Worm (Caenorhabditis elegans): ENCODE measurements around the gene lin-52.

The lin-52 gene

ce11 chrIII:9798478-9799157, 25.9 kb downstream of the lin-52 start, which contains the start of gene ZK632.2:
Gene ZK632.2, plus strand, starts transcription at chrIII:9799107.
- TF ChIP-seq klf-2 (GFP tag; conservative IDR thresholded peaks at IDR 0.05) (no peak), ref-1 (GFP tag; conservative IDR thresholded peaks at IDR 0.05) (no peak), tab-1 (GFP tag; IDR thresholded peaks at IDR 0.05) (no peak), ztf-29 (GFP tag; IDR thresholded peaks at IDR 0.05) (no peak), T22C8.4 (GFP tag; IDR thresholded peaks at IDR 0.05) (no peak), med-1 (GFP tag; optimal IDR thresholded peaks at IDR 0.05; ENCODE audit: insufficient read depth) (no peak), cog-1 (tag; optimal IDR thresholded peaks at IDR 0.05) (no peak), flt-1 (GFP tag; IDR thresholded peaks at IDR 0.05) (no peak), ztf-23 (GFP tag; IDR thresholded peaks at IDR 0.05) (no peak)

DNA sequence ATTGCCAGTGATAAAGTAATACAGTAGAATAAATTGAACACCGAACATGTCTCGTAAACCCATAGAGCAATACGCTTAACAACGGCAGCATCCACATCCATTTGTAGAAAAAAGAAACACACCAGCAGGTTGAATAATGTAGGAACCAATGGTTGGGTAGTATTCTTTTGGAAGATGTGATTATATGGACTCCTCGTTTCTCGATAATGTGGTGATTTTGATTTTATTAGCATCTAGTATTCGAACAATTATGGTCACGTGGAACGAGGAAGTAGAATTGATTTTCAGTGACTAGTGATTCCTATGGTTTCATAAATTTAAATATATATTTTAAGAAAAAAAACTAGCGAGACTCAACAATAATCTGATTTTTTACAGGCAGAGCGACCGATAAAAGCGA, 28.1 kb downstream of the lin-52 start, which contains the start of gene srxa-10:
TSS of gene srxa-10 (minus strand) at position 101 of the 400 bp plus-strand sequence.
- TF ChIP-seq ztf-29 (GFP tag; IDR thresholded peaks at IDR 0.05) = no peak
- TF ChIP-seq cog-1 (tag; optimal IDR thresholded peaks at IDR 0.05) = no peak

DNA sequence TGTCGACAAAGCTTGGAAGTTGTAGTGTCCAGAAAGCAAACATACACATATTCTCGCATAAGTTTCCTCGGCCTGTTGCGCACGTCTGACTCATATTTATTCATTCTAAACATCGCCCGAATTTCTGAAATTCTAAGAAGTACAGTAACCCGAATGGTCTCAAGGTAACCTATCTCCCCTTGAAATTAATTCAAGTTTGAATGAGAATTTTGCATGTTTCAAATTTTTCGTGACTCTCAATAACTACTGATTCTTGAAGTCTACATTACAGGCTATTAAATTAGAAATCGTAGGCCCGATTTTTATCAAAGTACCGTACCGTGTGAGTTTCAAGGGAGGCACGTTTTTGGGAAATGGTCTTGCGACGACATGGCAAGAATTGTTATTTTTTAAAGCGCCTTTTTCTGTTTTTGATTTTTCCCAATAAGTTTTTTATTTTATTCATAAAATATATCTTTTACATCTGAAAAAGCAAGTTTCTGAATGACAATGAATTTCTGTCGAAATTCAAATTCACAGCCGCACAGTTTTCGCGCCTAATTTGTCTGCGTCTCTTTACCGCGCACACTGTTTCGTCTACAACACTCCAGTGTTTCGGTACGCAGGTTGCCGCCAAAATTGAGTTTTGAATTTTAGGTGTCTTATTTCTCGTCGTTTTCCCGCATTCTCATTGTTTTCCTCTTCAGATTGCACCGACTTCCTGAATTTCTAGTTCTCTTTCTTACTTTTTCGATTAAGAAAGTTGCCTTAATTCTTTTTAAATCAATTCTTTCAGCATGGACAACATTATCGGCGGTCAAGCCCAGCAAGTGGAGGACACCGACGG, 30.7 kb downstream of the lin-52 start, which contains the start of the genes R10E11.9 and mcm-6:
TSS of gene R10E11.9 (minus strand) at position 51 of the 826 bp plus-strand sequence.
TSS of gene mcm-6 (plus strand) at position 776 of the 826 bp plus-strand sequence.
- TF ChIP-seq flt-1 (GFP tag; IDR thresholded peaks at IDR 0.05) = no peak
- TF ChIP-seq ztf-23 (GFP tag; IDR thresholded peaks at IDR 0.05) = no peak
- no peak for TF ChIP-seq ztf-29 (GFP tag; IDR thresholded peaks at IDR 0.05)
- no peak for TF ChIP-seq ref-1 (GFP tag; conservative IDR thresholded peaks at IDR 0.05)

DNA sequence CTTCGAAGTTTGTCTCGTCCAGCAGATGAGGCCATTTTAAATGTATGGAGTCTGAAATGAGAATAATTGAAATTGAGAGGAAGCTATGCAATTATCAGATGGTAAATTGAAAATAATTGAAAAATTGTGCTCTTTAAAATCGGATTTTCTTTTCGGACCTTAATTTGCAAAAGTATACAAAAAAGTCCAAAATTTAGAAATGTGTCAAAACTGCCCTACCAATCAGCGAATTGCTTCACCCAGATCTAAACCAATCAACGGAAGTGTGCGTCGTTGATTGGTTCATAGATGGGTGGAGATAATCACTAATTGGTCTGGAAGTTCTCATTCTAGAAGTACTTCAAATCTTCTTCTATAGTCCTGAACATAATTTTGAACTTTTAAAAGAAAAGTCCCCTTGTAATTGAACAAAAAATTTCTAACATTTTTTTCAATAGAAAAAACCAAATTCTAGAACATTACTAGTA, 34.9 kb downstream of the lin-52 start, which contains the start of gene R10E11.5:
TSS of gene R10E11.5 (minus strand) at position 51 of the 467 bp plus-strand sequence.
- no peak for TF ChIP-seq med-1 (GFP tag; optimal IDR thresholded peaks at IDR 0.05; ENCODE audit: insufficient read depth)
- TF ChIP-seq T22C8.4 (GFP tag; IDR thresholded peaks at IDR 0.05) = no peak
- TF ChIP-seq cog-1 (tag; optimal IDR thresholded peaks at IDR 0.05) = no peak
- TF ChIP-seq ref-1 (GFP tag; conservative IDR thresholded peaks at IDR 0.05) = no peak
- no peak for TF ChIP-seq tab-1 (GFP tag; IDR thresholded peaks at IDR 0.05)
- TF ChIP-seq ztf-23 (GFP tag; IDR thresholded peaks at IDR 0.05) = no peak

ce11 chrIII:9789083-9789482, 35.5 kb downstream of the lin-52 start:
- TF ChIP-seq flt-1 (GFP tag; IDR thresholded peaks at IDR 0.05) = no peak
- TF ChIP-seq med-1 (GFP tag; optimal IDR thresholded peaks at IDR 0.05; ENCODE audit: insufficient read depth) = no peak
- no peak for TF ChIP-seq tab-1 (GFP tag; IDR thresholded peaks at IDR 0.05)
- no peak for TF ChIP-seq klf-2 (GFP tag; conservative IDR thresholded peaks at IDR 0.05)
- TF ChIP-seq cog-1 (tag; optimal IDR thresholded peaks at IDR 0.05) = no peak
- no peak for TF ChIP-seq ztf-23 (GFP tag; IDR thresholded peaks at IDR 0.05)
- no peak for TF ChIP-seq ztf-29 (GFP tag; IDR thresholded peaks at IDR 0.05)
- no peak for TF ChIP-seq ref-1 (GFP tag; conservative IDR thresholded peaks at IDR 0.05)
- TF ChIP-seq T22C8.4 (GFP tag; IDR thresholded peaks at IDR 0.05) = no peak

ce11 chrIII:9786776-9787175, 37.8 kb downstream of the lin-52 start:
- no peak for TF ChIP-seq cog-1 (tag; optimal IDR thresholded peaks at IDR 0.05)
- TF ChIP-seq klf-2 (GFP tag; conservative IDR thresholded peaks at IDR 0.05) = no peak
- TF ChIP-seq med-1 (GFP tag; optimal IDR thresholded peaks at IDR 0.05; ENCODE audit: insufficient read depth) = no peak
- no peak for TF ChIP-seq flt-1 (GFP tag; IDR thresholded peaks at IDR 0.05)
- TF ChIP-seq T22C8.4 (GFP tag; IDR thresholded peaks at IDR 0.05) = no peak
- no peak for TF ChIP-seq tab-1 (GFP tag; IDR thresholded peaks at IDR 0.05)
- TF ChIP-seq ref-1 (GFP tag; conservative IDR thresholded peaks at IDR 0.05) = no peak
- no peak for TF ChIP-seq ztf-29 (GFP tag; IDR thresholded peaks at IDR 0.05)
- no peak for TF ChIP-seq ztf-23 (GFP tag; IDR thresholded peaks at IDR 0.05)

ce11 chrIII:9783133-9783590, 41.4 kb downstream of the lin-52 start:
- TF ChIP-seq klf-2 (GFP tag; conservative IDR thresholded peaks at IDR 0.05) = no peak
- no peak for TF ChIP-seq ref-1 (GFP tag; conservative IDR thresholded peaks at IDR 0.05)
- TF ChIP-seq flt-1 (GFP tag; IDR thresholded peaks at IDR 0.05) = no peak
- TF ChIP-seq T22C8.4 (GFP tag; IDR thresholded peaks at IDR 0.05) = no peak
- no peak for TF ChIP-seq ztf-29 (GFP tag; IDR thresholded peaks at IDR 0.05)
- TF ChIP-seq ztf-23 (GFP tag; IDR thresholded peaks at IDR 0.05) = no peak
- TF ChIP-seq tab-1 (GFP tag; IDR thresholded peaks at IDR 0.05) = no peak
- TF ChIP-seq med-1 (GFP tag; optimal IDR thresholded peaks at IDR 0.05; ENCODE audit: insufficient read depth) = no peak

- TF ChIP-seq ref-1 (GFP tag; conservative IDR thresholded peaks at IDR 0.05) (no peak), cog-1 (tag; optimal IDR thresholded peaks at IDR 0.05) (no peak), klf-2 (GFP tag; conservative IDR thresholded peaks at IDR 0.05) (no peak), tab-1 (GFP tag; IDR thresholded peaks at IDR 0.05) (no peak), med-1 (GFP tag; optimal IDR thresholded peaks at IDR 0.05; ENCODE audit: insufficient read depth) (no peak), ztf-29 (GFP tag; IDR thresholded peaks at IDR 0.05) (no peak), T22C8.4 (GFP tag; IDR thresholded peaks at IDR 0.05) (no peak)
Measured at ce11 chrIII:9782483-9783081, 42.0 kb downstream of the lin-52 start, which contains the start of gene R10E11.6. Gene R10E11.6, plus strand, starts transcription at chrIII:9783006.

- no peak for TF ChIP-seq flt-1 (GFP tag; IDR thresholded peaks at IDR 0.05)
- no peak for TF ChIP-seq ztf-23 (GFP tag; IDR thresholded peaks at IDR 0.05)
- no peak for TF ChIP-seq cog-1 (tag; optimal IDR thresholded peaks at IDR 0.05)
- no peak for TF ChIP-seq tab-1 (GFP tag; IDR thresholded peaks at IDR 0.05)
- no peak for TF ChIP-seq T22C8.4 (GFP tag; IDR thresholded peaks at IDR 0.05)
- TF ChIP-seq med-1 (GFP tag; optimal IDR thresholded peaks at IDR 0.05; ENCODE audit: insufficient read depth) = no peak
- TF ChIP-seq ref-1 (GFP tag; conservative IDR thresholded peaks at IDR 0.05) = no peak
- TF ChIP-seq klf-2 (GFP tag; conservative IDR thresholded peaks at IDR 0.05) = no peak
- TF ChIP-seq ztf-29 (GFP tag; IDR thresholded peaks at IDR 0.05) = no peak
Measured at ce11 chrIII:9782011-9782436, 42.5 kb downstream of the lin-52 start, which contains the start of gene vha-2. Gene vha-2, plus strand, starts transcription at chrIII:9782164.
